Fruit fly (Drosophila melanogaster): ENCODE measurements around the gene CG4949.

CG4949 gene

DNA sequence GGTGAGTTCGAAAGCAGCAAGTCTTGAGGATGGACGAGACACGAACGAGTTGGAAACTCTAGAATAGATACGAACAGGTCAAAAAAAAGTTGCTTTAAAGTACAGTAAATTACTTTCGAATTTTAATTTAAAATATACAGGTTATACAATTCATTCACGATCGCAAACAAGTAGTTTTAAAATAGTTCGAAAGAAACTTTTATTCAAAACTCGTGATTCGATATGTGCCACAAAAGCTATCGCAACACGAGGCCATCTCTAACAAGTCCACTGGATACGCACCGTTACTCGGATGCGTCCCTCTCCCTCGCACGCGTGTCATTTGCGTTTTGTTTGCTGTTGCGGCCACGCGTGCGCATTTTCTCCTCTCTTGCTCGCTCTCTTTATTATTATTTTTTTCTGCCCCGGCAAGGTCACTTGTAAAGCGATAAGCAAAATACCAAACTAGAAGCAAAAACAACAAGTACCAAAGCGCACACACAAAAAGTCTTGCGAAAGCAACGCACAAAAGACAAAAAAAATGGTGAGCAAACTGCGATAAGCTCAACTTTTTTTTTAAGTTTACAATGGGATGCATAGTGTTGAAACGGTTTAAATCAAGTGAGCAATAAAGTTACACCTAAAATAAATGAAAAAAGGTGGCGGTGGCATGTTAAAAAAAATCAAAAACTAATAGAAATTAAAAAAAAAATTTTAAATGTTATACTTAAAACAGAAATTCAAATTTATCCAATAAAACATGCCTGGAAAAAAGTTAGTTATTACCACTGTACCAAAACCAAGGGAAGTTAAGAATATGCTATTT is 46.6 kb downstream of the CG4949 start (continued):
- TF ChIP-seq Smox (GFP tag; optimal IDR thresholded peaks at IDR 0.05), result peak; percentile 15
- peak; percentile 24 for TF ChIP-seq Eip75B (GFP tag; optimal IDR thresholded peaks at IDR 0.05)
- TF ChIP-seq Hr4 (GFP tag; optimal IDR thresholded peaks at IDR 0.05), result peak; percentile 21
- peak; percentile 44 for TF ChIP-seq esn (GFP tag; optimal IDR thresholded peaks at IDR 0.05)
- TF ChIP-seq CG11902 (GFP tag; optimal IDR thresholded peaks at IDR 0.05), result peak; percentile 13
- TF ChIP-seq CG6163 (GFP tag; IDR thresholded peaks at IDR 0.05), result peak; percentile 47; the same call in 1 of the 3 replicates
- TF ChIP-seq acj6 (GFP tag; optimal IDR thresholded peaks at IDR 0.05), result peak; percentile 13
- no peak for TF ChIP-seq pdm3 (GFP tag; optimal IDR thresholded peaks at IDR 0.05)
- TF ChIP-seq Ets96B (tag; optimal IDR thresholded peaks at IDR 0.05), result peak; percentile 58
- no peak for TF ChIP-seq Eip93F (GFP tag; optimal IDR thresholded peaks at IDR 0.05)
- peak; percentile 41 for TF ChIP-seq CG16779 (tag; optimal IDR thresholded peaks at IDR 0.05)
- peak; percentile 2 for TF ChIP-seq CG10631 (GFP tag; optimal IDR thresholded peaks at IDR 0.05)
- TF ChIP-seq achi (GFP tag; optimal IDR thresholded peaks at IDR 0.05), result no peak
- peak; percentile 29 for TF ChIP-seq CG3919 (GFP tag; optimal IDR thresholded peaks at IDR 0.05)
- no peak for TF ChIP-seq CG4318 (GFP tag; optimal IDR thresholded peaks at IDR 0.05)
- no peak for TF ChIP-seq Blimp-1 (GFP tag; optimal IDR thresholded peaks at IDR 0.05)
- TF ChIP-seq CG9139 (GFP tag; optimal IDR thresholded peaks at IDR 0.05), result peak; percentile 44
- TF ChIP-seq topi (GFP tag; optimal IDR thresholded peaks at IDR 0.05), result peak; percentile 45
- TF ChIP-seq vri (GFP tag; optimal IDR thresholded peaks at IDR 0.05), result no peak
- TF ChIP-seq CG6792 (GFP tag; optimal IDR thresholded peaks at IDR 0.05), result peak; percentile 15
- peak; percentile 87 for TF ChIP-seq Eip78C (GFP tag)
- peak; percentile 9 for TF ChIP-seq CG7368 (GFP tag; optimal IDR thresholded peaks at IDR 0.05)
- no peak for TF ChIP-seq Gug (GFP tag; IDR thresholded peaks at IDR 0.05)
- TF ChIP-seq lz (GFP tag; optimal IDR thresholded peaks at IDR 0.05), result no peak
- TF ChIP-seq Sox102F (GFP tag; optimal IDR thresholded peaks at IDR 0.05), result no peak

DNA sequence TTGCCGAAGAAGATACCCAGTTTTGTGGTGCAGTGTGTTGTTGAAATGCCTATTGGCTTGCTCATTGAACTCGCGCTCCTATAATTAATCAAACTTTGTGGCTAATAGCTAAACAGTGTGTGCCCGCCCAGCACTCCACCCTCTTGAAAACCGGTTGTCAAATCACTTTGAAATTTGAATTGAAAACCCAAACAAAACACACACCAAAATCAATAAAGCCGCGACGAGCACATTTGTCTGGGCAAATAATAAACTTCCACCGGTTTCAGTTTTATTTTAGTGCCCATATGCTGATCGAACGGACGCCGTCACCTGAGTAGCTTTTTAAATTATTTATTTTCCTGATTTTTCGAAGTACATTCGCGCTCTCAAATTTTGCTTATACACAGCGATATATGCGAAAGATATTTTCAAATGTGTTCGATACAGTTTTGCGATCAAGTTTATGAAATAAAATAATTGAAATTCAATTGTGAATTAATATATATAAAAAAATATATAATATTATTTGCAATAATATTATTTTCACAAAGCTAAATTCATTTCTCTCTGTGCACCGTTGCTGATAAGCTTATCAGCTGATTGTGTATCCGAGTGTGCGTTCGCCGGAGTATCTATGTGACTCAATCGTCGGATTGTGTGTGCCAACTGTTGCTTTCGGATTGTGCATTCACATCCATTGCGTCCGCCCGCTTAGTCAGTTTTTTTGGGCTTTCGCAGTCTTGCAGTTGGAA is 51.3 kb downstream of the CG4949 start:
- TF ChIP-seq salr (GFP tag; optimal IDR thresholded peaks at IDR 0.05) (peak in 1 of 2 experiments; percentile 25), net (GFP tag; optimal IDR thresholded peaks at IDR 0.05) (peak; percentile 55), CG4318 (GFP tag; optimal IDR thresholded peaks at IDR 0.05) (peak; percentile 27), Sox15 (GFP tag; optimal IDR thresholded peaks at IDR 0.05) (peak; percentile 4), dsx (GFP tag; optimal IDR thresholded peaks at IDR 0.05; ENCODE audit: poor library complexity, severe bottlenecking) (no peak), CG10669 (GFP tag; optimal IDR thresholded peaks at IDR 0.05) (peak; percentile 35), CG6808 (GFP tag; optimal IDR thresholded peaks at IDR 0.05) (no peak), CG8119 (GFP tag; IDR thresholded peaks at IDR 0.05) (peak; percentile 76), Hr38 (GFP tag; optimal IDR thresholded peaks at IDR 0.05) (no peak), Sox14 (GFP tag; optimal IDR thresholded peaks at IDR 0.05) (peak; percentile 2), CG6792 (GFP tag; optimal IDR thresholded peaks at IDR 0.05) (peak; percentile 46), topi (GFP tag; optimal IDR thresholded peaks at IDR 0.05) (no peak), CG3032 (tag; optimal IDR thresholded peaks at IDR 0.05) (peak; percentile 38), CG10631 (GFP tag; optimal IDR thresholded peaks at IDR 0.05) (peak; percentile 47), fd59A (GFP tag; optimal IDR thresholded peaks at IDR 0.05) (no peak), Eip75B (GFP tag; optimal IDR thresholded peaks at IDR 0.05) (no peak), Met (GFP tag; optimal IDR thresholded peaks at IDR 0.05) (peak; percentile 50), Ets21C (GFP tag; optimal IDR thresholded peaks at IDR 0.05) (no peak), Hr39 (GFP tag; optimal IDR thresholded peaks at IDR 0.05) (no peak), CG6163 (GFP tag; IDR thresholded peaks at IDR 0.05) (peak; percentile 54; the same call in 2 of the 3 replicates), CG1621 (tag; optimal IDR thresholded peaks at IDR 0.05) (no peak), CG8632 (GFP tag; optimal IDR thresholded peaks at IDR 0.05) (peak; percentile 61), Blimp-1 (GFP tag; optimal IDR thresholded peaks at IDR 0.05) (no peak), vri (GFP tag; optimal IDR thresholded peaks at IDR 0.05) (peak; percentile 82), pdm3 (GFP tag; optimal IDR thresholded peaks at IDR 0.05) (peak; percentile 28), ss (GFP tag; optimal IDR thresholded peaks at IDR 0.05) (no peak), Eip93F (GFP tag; optimal IDR thresholded peaks at IDR 0.05) (peak; percentile 72), eg (GFP tag; IDR thresholded peaks at IDR 0.05) (no peak; the same call in 2 of the 3 replicates), OdsH (GFP tag; optimal IDR thresholded peaks at IDR 0.05) (peak; percentile 63), fd85E (GFP tag; optimal IDR thresholded peaks at IDR 0.05) (no peak), lz (GFP tag; optimal IDR thresholded peaks at IDR 0.05) (no peak), Smox (GFP tag; optimal IDR thresholded peaks at IDR 0.05) (no peak), Gug (GFP tag; IDR thresholded peaks at IDR 0.05) (peak; percentile 64), CG31627 (GFP tag; optimal IDR thresholded peaks at IDR 0.05) (no peak)
